Fruit fly (Drosophila melanogaster): ENCODE measurements around the gene Hmu.
A peak's percentile ranks its signal among the peaks of the same experiment; 100 is the strongest.

Gene Hmu

dm6 chr3R:27282286-27282685 lies 6.3 kb upstream of the Hmu start, which contains the start of gene mrt (continued):
- TF ChIP-seq CG18599 (GFP tag; optimal IDR thresholded peaks at IDR 0.05) (peak; percentile 55), her (GFP tag; optimal IDR thresholded peaks at IDR 0.05) (peak; percentile 61), CG11723 (GFP tag; optimal IDR thresholded peaks at IDR 0.05) (peak; percentile 15), ranshi (GFP tag; IDR thresholded peaks at IDR 0.05) (peak; percentile 55; the same call in 1 of the 2 replicates), CG1529 (GFP tag; optimal IDR thresholded peaks at IDR 0.05) (no peak), CG1792 (GFP tag; optimal IDR thresholded peaks at IDR 0.05) (peak; percentile 10), odd (GFP tag; optimal IDR thresholded peaks at IDR 0.05) (no peak), wdn (GFP tag; IDR thresholded peaks at IDR 0.05) (0 out of 2 replicates have a peak, but pooled peaks have one; percentile 6), zfh2 (GFP tag; optimal IDR thresholded peaks at IDR 0.05) (peak; percentile 73), CG42726 (GFP tag; IDR thresholded peaks at IDR 0.05; ENCODE audit: partially characterized antibody) (no peak), CG11695 (GFP tag; IDR thresholded peaks at IDR 0.05) (0 out of 3 replicates have a peak, but pooled peaks have one; percentile 43), CG2120 (GFP tag; optimal IDR thresholded peaks at IDR 0.05) (peak; percentile 85), CG11504 (tag; optimal IDR thresholded peaks at IDR 0.05) (peak; percentile 63), HHEX (GFP tag; optimal IDR thresholded peaks at IDR 0.05) (peak; percentile 69), CG30431 (GFP tag; optimal IDR thresholded peaks at IDR 0.05) (peak; percentile 11), CG4820 (GFP tag; optimal IDR thresholded peaks at IDR 0.05) (peak; percentile 14), ftz-f1 (GFP tag; optimal IDR thresholded peaks at IDR 0.05) (no peak), CG18476 (GFP tag; optimal IDR thresholded peaks at IDR 0.05) (peak; percentile 35), CHES-1-like (GFP tag; optimal IDR thresholded peaks at IDR 0.05) (peak; percentile 62), CG32772 (GFP tag; IDR thresholded peaks at IDR 0.05) (peak; percentile 34; the same call in 1 of the 2 replicates), CG8281 (tag; optimal IDR thresholded peaks at IDR 0.05) (peak; percentile 10), corto (GFP tag; optimal IDR thresholded peaks at IDR 0.05) (no peak), CG11093 (GFP tag; IDR thresholded peaks at IDR 0.05) (no peak), slbo (GFP tag; IDR thresholded peaks at IDR 0.05) (peak; percentile 77), CG8924 (tag; optimal IDR thresholded peaks at IDR 0.05) (peak; percentile 52), Camta (GFP tag; optimal IDR thresholded peaks at IDR 0.05) (peak; percentile 31), CG12391 (tag; optimal IDR thresholded peaks at IDR 0.05) (peak; percentile 64), kni (GFP tag; optimal IDR thresholded peaks at IDR 0.05) (no peak), CrebB (tag; optimal IDR thresholded peaks at IDR 0.05) (peak; percentile 42), p53 (GFP tag; optimal IDR thresholded peaks at IDR 0.05) (no peak), vvl (GFP tag; IDR thresholded peaks at IDR 0.05) (peak; percentile 35), CG1233 (GFP tag; optimal IDR thresholded peaks at IDR 0.05) (peak; percentile 33), CG34422 (GFP tag; IDR thresholded peaks at IDR 0.05) (peak; percentile 21; the same call in 1 of the 3 replicates), sob (GFP tag; IDR thresholded peaks at IDR 0.05) (peak; percentile 39; the same call in 1 of the 2 replicates), ERR (GFP tag; optimal IDR thresholded peaks at IDR 0.05) (peak; percentile 42), CG7987 (GFP tag; optimal IDR thresholded peaks at IDR 0.05) (peak; percentile 73), Ravus (GFP tag; IDR thresholded peaks at IDR 0.05) (no peak), fd102C (GFP tag; optimal IDR thresholded peaks at IDR 0.05) (no peak), Xbp1 (GFP tag; optimal IDR thresholded peaks at IDR 0.05) (peak; percentile 45), pan (optimal IDR thresholded peaks at IDR 0.05) (no peak), pan (GFP tag; optimal IDR thresholded peaks at IDR 0.05 in 1 of 2, IDR thresholded peaks at IDR 0.05 in 1 of 2) (peak in 1 of 2 experiments; percentile 28), CG3407 (GFP tag; optimal IDR thresholded peaks at IDR 0.05) (no peak), nmo (GFP tag; optimal IDR thresholded peaks at IDR 0.05) (peak; percentile 43), Dll (GFP tag; IDR thresholded peaks at IDR 0.05; ENCODE audit: partially characterized antibody) (no peak), CG6854 (GFP tag; optimal IDR thresholded peaks at IDR 0.05) (no peak), hbn (GFP tag; IDR thresholded peaks at IDR 0.05; ENCODE audit: partially characterized antibody) (no peak), org-1 (GFP tag; optimal IDR thresholded peaks at IDR 0.05) (peak; percentile 43), tll (GFP tag; optimal IDR thresholded peaks at IDR 0.05) (no peak), CG8089 (GFP tag; optimal IDR thresholded peaks at IDR 0.05) (peak; percentile 33), run (tag; optimal IDR thresholded peaks at IDR 0.05) (no peak), lbe (GFP tag; optimal IDR thresholded peaks at IDR 0.05) (no peak)

All from whole organism, embryonic.